Fruit fly (Drosophila melanogaster): ENCODE results near the gene Ir75a.

dm6 chr3L:17841085-17841606 lies 23.4 kb upstream of the Ir75a start, which contains the start of gene CG5577:
- TF ChIP-seq Oaz (GFP tag; IDR thresholded peaks at IDR 0.05) (no peak), CG2712 (tag; optimal IDR thresholded peaks at IDR 0.05) (no peak), scrt (GFP tag; optimal IDR thresholded peaks at IDR 0.05) (no peak), Ets97D (GFP tag; optimal IDR thresholded peaks at IDR 0.05) (no peak), wek (GFP tag; optimal IDR thresholded peaks at IDR 0.05) (no peak)

Measured in whole organism, embryonic.